Worm (Caenorhabditis elegans) whole organism, mixed stage, embryonic: ENCODE data around the gene R03D7.2.
"Not testable (repeated sequence)": the region's sequence is repeated elsewhere in the genome, so short reads cannot be mapped to it uniquely, and the experiment has no call there.

Source experiments
- M03D4.4 ChIP-seq: sonication (generic microtip); optimal IDR thresholded peaks from 2 replicates; lab custom pipeline; 2017; ENCODE audit warnings: mild to moderate bottlenecking, missing genetic modification characterization, missing compliant biosample characterization
- blmp-1 ChIP-seq: fragments of 150-350 bp; optimal IDR thresholded peaks from 2 replicates; lab custom pipeline; 2014; ENCODE audit warnings: missing biosample characterization, missing genetic modification characterization
- ceh-39 ChIP-seq: fragments of 150-350 bp; optimal IDR thresholded peaks from 2 replicates; lab custom pipeline; 2014; ENCODE audit warnings: missing biosample characterization, missing genetic modification characterization
- ceh-43 ChIP-seq: fragments of 200-800 bp; sonication (Bioruptor generic); optimal IDR thresholded peaks from 2 replicates; lab custom pipeline; 2018; ENCODE audit warnings: mild to moderate bottlenecking, missing genetic modification characterization, moderate library complexity, missing compliant biosample characterization
- ces-1 ChIP-seq: fragments of 150-350 bp; optimal IDR thresholded peaks from 2 replicates; lab custom pipeline; 2014; ENCODE audit warnings: missing biosample characterization, missing genetic modification reagents, missing genetic modification characterization
- drap-1 ChIP-seq: fragments of 200-800 bp; sonication (Bioruptor generic); optimal IDR thresholded peaks from 3 replicates; lab custom pipeline; 2018; ENCODE audit warnings: mild to moderate bottlenecking, missing genetic modification characterization, missing compliant biosample characterization
- elt-1 ChIP-seq: sonication (generic microtip); optimal IDR thresholded peaks from 2 replicates; lab custom pipeline; 2017; ENCODE audit warnings: missing genetic modification characterization, mild to moderate bottlenecking, missing compliant biosample characterization, antibody characterized with exemption, moderate library complexity, borderline replicate concordance; ENCODE audit not compliant: insufficient read depth
- elt-3 ChIP-seq: fragments of 150-350 bp; optimal IDR thresholded peaks from 2 replicates; lab custom pipeline; 2014; ENCODE audit warnings: missing biosample characterization, missing genetic modification characterization
- flh-1 ChIP-seq: fragments of 200-800 bp; sonication (Bioruptor generic); optimal IDR thresholded peaks from 2 replicates; lab custom pipeline; 2018; ENCODE audit warnings: mild to moderate bottlenecking, missing genetic modification characterization, moderate library complexity, missing compliant biosample characterization
- ham-2 ChIP-seq: fragments of 200-800 bp; sonication (Bioruptor generic); optimal IDR thresholded peaks from 2 replicates; lab custom pipeline; 2018; ENCODE audit warnings: mild to moderate bottlenecking, missing genetic modification characterization, missing compliant biosample characterization
- hlh-1 ChIP-seq: fragments of 150-350 bp; optimal IDR thresholded peaks from 2 replicates; lab custom pipeline; 2014; ENCODE audit warnings: missing biosample characterization, missing genetic modification reagents, missing genetic modification characterization
- lin-13 ChIP-seq: fragments of 150-350 bp; optimal IDR thresholded peaks from 2 replicates; lab custom pipeline; 2014; ENCODE audit warnings: missing biosample characterization, missing genetic modification characterization
- lin-32 ChIP-seq: fragments of 200-800 bp; sonication (Bioruptor generic); optimal IDR thresholded peaks from 2 replicates; lab custom pipeline; 2018; ENCODE audit warnings: mild to moderate bottlenecking, missing genetic modification characterization, missing compliant biosample characterization
- lsy-2 ChIP-seq: fragments of 150-350 bp; optimal IDR thresholded peaks from 2 replicates; lab custom pipeline; 2014; ENCODE audit warnings: missing biosample characterization, missing genetic modification characterization
- mab-5 ChIP-seq: fragments of 150-350 bp; optimal IDR thresholded peaks from 2 replicates; lab custom pipeline; 2014; ENCODE audit warnings: missing biosample characterization, missing genetic modification characterization
- mep-1 ChIP-seq: fragments of 150-350 bp; optimal IDR thresholded peaks from 2 replicates; lab custom pipeline; 2017; ENCODE audit warnings: missing biosample characterization, missing genetic modification reagents, missing genetic modification characterization, inconsistent platforms
- mls-2 ChIP-seq: sonication (generic microtip); optimal IDR thresholded peaks from 2 replicates; lab custom pipeline; 2016; ENCODE audit warnings: mild to moderate bottlenecking, missing genetic modification characterization, moderate library complexity, missing compliant biosample characterization
- nhr-12 ChIP-seq: fragments of 150-350 bp; optimal IDR thresholded peaks from 2 replicates; lab custom pipeline; 2014; ENCODE audit warnings: missing biosample characterization, missing genetic modification characterization
- nhr-2 ChIP-seq: fragments of 150-350 bp; optimal IDR thresholded peaks from 2 replicates; lab custom pipeline; 2014; ENCODE audit warnings: missing biosample characterization, missing genetic modification characterization
- sem-2 ChIP-seq: fragments of 200-800 bp; sonication (Bioruptor generic); optimal IDR thresholded peaks from 2 replicates; lab custom pipeline; 2018; ENCODE audit warnings: mild to moderate bottlenecking, missing genetic modification characterization, missing compliant biosample characterization
- snpc-4 ChIP-seq: fragments of 150-350 bp; optimal IDR thresholded peaks from 2 replicates; lab custom pipeline; 2014; ENCODE audit warnings: missing biosample characterization, missing genetic modification characterization
- sptf-1 ChIP-seq: sonication (generic microtip); optimal IDR thresholded peaks from 2 replicates; lab custom pipeline; 2017; ENCODE audit warnings: mild to moderate bottlenecking, missing genetic modification characterization, moderate library complexity, missing compliant biosample characterization
- tbx-8 ChIP-seq: fragments of 200-800 bp; sonication (Bioruptor generic); optimal IDR thresholded peaks from 2 replicates; lab custom pipeline; 2018; ENCODE audit warnings: mild to moderate bottlenecking, missing genetic modification characterization, moderate library complexity, missing compliant biosample characterization
- unc-120 ChIP-seq: sonication (generic microtip); optimal IDR thresholded peaks from 2 replicates; lab custom pipeline; 2017; ENCODE audit warnings: missing genetic modification characterization, missing compliant biosample characterization; ENCODE audit not compliant: poor library complexity, severe bottlenecking
- unc-39 ChIP-seq: fragments of 150-350 bp; optimal IDR thresholded peaks from 2 replicates; lab custom pipeline; 2014; ENCODE audit warnings: missing biosample characterization, missing genetic modification characterization
- unc-62 ChIP-seq: fragments of 150-350 bp; optimal IDR thresholded peaks from 2 replicates; lab custom pipeline; 2014; ENCODE audit warnings: missing biosample characterization, missing genetic modification reagents, missing genetic modification characterization
- zip-8 ChIP-seq: fragments of 150-350 bp; optimal IDR thresholded peaks from 2 replicates; lab custom pipeline; 2014; ENCODE audit warnings: missing biosample characterization, missing genetic modification characterization
- ztf-11 ChIP-seq: fragments of 150-350 bp; optimal IDR thresholded peaks from 2 replicates; lab custom pipeline; 2014; ENCODE audit warnings: missing biosample characterization, missing genetic modification characterization

Gene R03D7.2

ce11 chrII:10914366-10914765 lies 20.6 kb downstream of the R03D7.2 start, which contains the start of gene F44F4.15:
TSS of gene F44F4.15 (plus strand) at chrII:10914666.
- TF ChIP-seq ham-2 (GFP tag; lab: Kevin White, UChicago) (no peak), lsy-2 (tag; lab: Kevin White, UChicago) (no peak), flh-1 (no peak), M03D4.4 (no peak), sptf-1 (tag; lab: Kevin White, UChicago) (no peak)

- TF ChIP-seq elt-1 (tag; lab: Kevin White, UChicago) (no peak), drap-1 (GFP tag; lab: Kevin White, UChicago) (no peak), snpc-4 (no peak)
Observed at ce11 chrII:10912995-10913394, 22.0 kb downstream of the R03D7.2 start.

ce11 chrII:10910219-10910618 lies 24.8 kb downstream of the R03D7.2 start, which contains the start of gene sra-11:
TSS of gene sra-11 (minus strand) at chrII:10910319.
- TF ChIP-seq unc-120 (tag; lab: Kevin White, UChicago) (no peak), ceh-43 (GFP tag; lab: Kevin White, UChicago) (no peak), ztf-11 (tag; lab: Kevin White, UChicago) (no peak), mab-5 (tag; lab: Kevin White, UChicago) (no peak), nhr-12 (no peak), elt-3 (tag; lab: Kevin White, UChicago) (no peak), snpc-4 (no peak), flh-1 (no peak), zip-8 (tag; lab: Kevin White, UChicago) (no peak), ceh-39 (tag; lab: Kevin White, UChicago) (no peak), sem-2 (GFP tag; lab: Kevin White, UChicago) (no peak), sptf-1 (tag; lab: Kevin White, UChicago) (no peak), elt-1 (tag; lab: Kevin White, UChicago) (no peak), lin-13 (tag; lab: Kevin White, UChicago) (no peak), ces-1 (no peak), mls-2 (tag; lab: Kevin White, UChicago) (no peak), hlh-1 (tag; lab: Kevin White, UChicago) (no peak)
- TF ChIP-seq, all 35 proteins: peak for 0

ce11 chrII:10904379-10904778 lies 30.6 kb downstream of the R03D7.2 start, which contains the start of gene sra-12:
TSS of gene sra-12 (minus strand) at chrII:10904479.
- TF ChIP-seq ceh-43 (GFP tag; lab: Kevin White, UChicago); hlh-1 (tag; lab: Kevin White, UChicago); drap-1 (GFP tag; lab: Kevin White, UChicago): not testable (repeated sequence)

ce11 chrII:10902104-10902503 lies 32.9 kb downstream of the R03D7.2 start, which contains the start of gene gly-1:
TSS of gene gly-1 (minus strand) at chrII:10902204.
- TF ChIP-seq mep-1 (tag; lab: Kevin White, UChicago) (no peak), unc-62 (GFP tag; lab: Kevin White, UChicago) (no peak), ham-2 (GFP tag; lab: Kevin White, UChicago) (no peak), M03D4.4 (no peak), flh-1 (no peak), mls-2 (tag; lab: Kevin White, UChicago) (no peak), mab-5 (tag; lab: Kevin White, UChicago) (no peak), nhr-2 (tag; lab: Kevin White, UChicago) (no peak), blmp-1 (tag; lab: Kevin White, UChicago) (no peak), zip-8 (tag; lab: Kevin White, UChicago) (no peak), lin-32 (GFP tag; lab: Kevin White, UChicago) (no peak), drap-1 (GFP tag; lab: Kevin White, UChicago) (no peak), sptf-1 (tag; lab: Kevin White, UChicago) (no peak)

- TF ChIP-seq tbx-8 (GFP tag; lab: Kevin White, UChicago) (no peak), sptf-1 (tag; lab: Kevin White, UChicago) (no peak), ceh-39 (tag; lab: Kevin White, UChicago) (no peak), unc-39 (tag; lab: Kevin White, UChicago) (no peak), elt-3 (tag; lab: Kevin White, UChicago) (no peak), mep-1 (tag; lab: Kevin White, UChicago) (no peak), lin-32 (GFP tag; lab: Kevin White, UChicago) (no peak)
Observed at ce11 chrII:10898998-10899397, 36.0 kb downstream of the R03D7.2 start.
